Fruit fly (Drosophila melanogaster) whole organism, embryonic: ENCODE data around the gene CG5157.

Source experiments
- CG10565 ChIP-seq: fragments of 200-800 bp; sonication (Bioruptor generic); optimal IDR thresholded peaks from 3 replicates; lab custom pipeline; 2016; ENCODE audit warnings: missing biosample characterization, mild to moderate bottlenecking, missing genetic modification characterization
- CG12219 ChIP-seq: fragments of 200-800 bp; sonication (Bioruptor generic); optimal IDR thresholded peaks from 3 replicates; lab custom pipeline; 2018; ENCODE audit warnings: missing biosample characterization, mild to moderate bottlenecking, missing genetic modification characterization
- CG13123 ChIP-seq: fragments of 200-800 bp; sonication (Bioruptor generic); optimal IDR thresholded peaks from 2 replicates; lab custom pipeline; 2016; ENCODE audit warnings: missing biosample characterization, missing genetic modification characterization
- CG15601 ChIP-seq: fragments of 200-800 bp; sonication (Bioruptor generic); optimal IDR thresholded peaks from 3 replicates; lab custom pipeline; 2019; ENCODE audit warnings: missing biosample characterization, mild to moderate bottlenecking, missing genetic modification characterization, moderate library complexity
- CG1647 ChIP-seq: fragments of 200-800 bp; sonication (Bioruptor generic); optimal IDR thresholded peaks from 3 replicates; lab custom pipeline; 2016; ENCODE audit warnings: missing biosample characterization, missing genetic modification characterization
- CG16779 ChIP-seq: fragments of 200-800 bp; sonication (Bioruptor generic); IDR thresholded peaks from 2 replicates; pipeline ENCODE4 v1.3.6; 2022; ENCODE audit warnings: missing biosample characterization, missing genetic modification characterization
- CG17361 ChIP-seq: fragments of 200-800 bp; sonication (Bioruptor generic); IDR thresholded peaks from 3 replicates; pipeline ENCODE4 v1.3.6; 2022; ENCODE audit warnings: missing biosample characterization, missing genetic modification characterization
- CG18476 ChIP-seq: fragments of 200-800 bp; sonication (Bioruptor generic); optimal IDR thresholded peaks from 2 replicates; lab custom pipeline; 2016; ENCODE audit warnings: missing biosample characterization, mild to moderate bottlenecking, missing genetic modification characterization
- CG18619 ChIP-seq: fragments of 200-800 bp; sonication (Bioruptor generic); optimal IDR thresholded peaks from 3 replicates; lab custom pipeline; 2017; ENCODE audit warnings: missing biosample characterization, mild to moderate bottlenecking, missing genetic modification characterization
- CG2678 ChIP-seq: fragments of 200-800 bp; sonication (Bioruptor generic); optimal IDR thresholded peaks from 3 replicates; lab custom pipeline; 2019; ENCODE audit warnings: missing biosample characterization, mild to moderate bottlenecking, missing genetic modification characterization, moderate library complexity
- CG2712 ChIP-seq: fragments of 200-800 bp; optimal IDR thresholded peaks from 3 replicates; lab custom pipeline; 2019; ENCODE audit warnings: missing biosample characterization, mild to moderate bottlenecking, missing genetic modification characterization, moderate library complexity
- CG30431 ChIP-seq: fragments of 200-800 bp; sonication (Bioruptor generic); optimal IDR thresholded peaks from 2 replicates; lab custom pipeline; 2017; ENCODE audit warnings: missing biosample characterization, missing genetic modification characterization
- CG31224 ChIP-seq: fragments of 200-800 bp; sonication (Bioruptor generic); IDR thresholded peaks from 2 replicates; pipeline ENCODE4 v1.3.6; 2022; ENCODE audit warnings: missing biosample characterization, missing genetic modification characterization
- CG3163 ChIP-seq: fragments of 200-800 bp; sonication (Bioruptor generic); optimal IDR thresholded peaks from 3 replicates; lab custom pipeline; 2016; ENCODE audit warnings: missing biosample characterization, missing genetic modification characterization
- CG34224 ChIP-seq: fragments of 200-800 bp; sonication (Bioruptor generic); IDR thresholded peaks from 3 replicates; pipeline ENCODE4 v1.3.6; 2022; ENCODE audit warnings: missing biosample characterization, missing genetic modification characterization; ENCODE audit not compliant: partially characterized antibody
- CG3847 ChIP-seq: fragments of 200-800 bp; sonication (Bioruptor generic); IDR thresholded peaks from 2 replicates; pipeline ENCODE4 v1.3.6; 2022; ENCODE audit warnings: missing biosample characterization, missing genetic modification characterization
- CG5953 ChIP-seq: fragments of 200-800 bp; sonication (Bioruptor generic); IDR thresholded peaks from 2 replicates; pipeline ENCODE4 v1.3.6; 2022; ENCODE audit warnings: missing biosample characterization, missing genetic modification characterization
- CG7372 ChIP-seq: fragments of 200-800 bp; sonication (Bioruptor generic); IDR thresholded peaks from 2 replicates; pipeline ENCODE4 v1.3.6; 2022; ENCODE audit warnings: missing biosample characterization, missing genetic modification characterization
- CG8359 ChIP-seq: fragments of 200-800 bp; sonication (Bioruptor generic); optimal IDR thresholded peaks from 2 replicates; lab custom pipeline; 2017; ENCODE audit warnings: missing biosample characterization, mild to moderate bottlenecking, missing genetic modification characterization, borderline replicate concordance
- CG8478 ChIP-seq: fragments of >200 bp; optimal IDR thresholded peaks from 2 replicates; lab custom pipeline; 2018
- Chrac-16 ChIP-seq: fragments of 200-800 bp; sonication (Bioruptor generic); optimal IDR thresholded peaks from 3 replicates; lab custom pipeline; 2016; ENCODE audit warnings: missing biosample characterization, missing genetic modification characterization
- Dek ChIP-seq: fragments of 200-800 bp; sonication (Bioruptor generic); optimal IDR thresholded peaks from 3 replicates; lab custom pipeline; 2019; ENCODE audit warnings: missing biosample characterization, mild to moderate bottlenecking, missing genetic modification characterization, moderate library complexity
- E2f1 ChIP-seq: fragments of 200-800 bp; sonication (Bioruptor generic); IDR thresholded peaks from 2 replicates; pipeline ENCODE4 v1.3.6; 2022; ENCODE audit warnings: missing biosample characterization, missing genetic modification characterization
- Elba2 ChIP-seq: fragments of 200-800 bp; sonication (Bioruptor generic); optimal IDR thresholded peaks from 3 replicates; lab custom pipeline; 2016; ENCODE audit warnings: missing biosample characterization, missing genetic modification characterization
- Gsc ChIP-seq: fragments of 200-800 bp; sonication (Bioruptor generic); IDR thresholded peaks from 2 replicates; pipeline ENCODE4 v1.3.6; 2022; ENCODE audit warnings: missing biosample characterization, missing genetic modification characterization
- Hr78 ChIP-seq, 2 experiments: fragments of 200-800 bp in 1 of 2; fragments of >200 bp in 1 of 2; sonication (Bioruptor generic) in 1 of 2; optimal IDR thresholded peaks; 2 replicates each; lab custom pipeline; 2017 to 2019; ENCODE audit warnings: missing biosample characterization in 2 of 2, missing genetic modification characterization in 2 of 2, mild to moderate bottlenecking in 1 of 2, moderate library complexity in 1 of 2
- NC2α ChIP-seq: fragments of 200-800 bp; sonication (Bioruptor generic); optimal IDR thresholded peaks from 2 replicates; lab custom pipeline; 2016; ENCODE audit warnings: missing biosample characterization, missing genetic modification characterization
- Nf-YA ChIP-seq: fragments of 200-800 bp; sonication (Bioruptor generic); IDR thresholded peaks from 2 replicates; pipeline ENCODE4 v1.3.6; 2022; ENCODE audit warnings: missing biosample characterization, missing genetic modification characterization
- Pdp1 ChIP-seq, 2 experiments: fragments of 200-800 bp; sonication (Bioruptor generic); optimal IDR thresholded peaks; 3 replicates each; lab custom pipeline; 2016; ENCODE audit warnings: missing biosample characterization in 2 of 2, missing genetic modification characterization in 2 of 2, mild to moderate bottlenecking in 1 of 2, moderate library complexity in 1 of 2
- ac ChIP-seq: fragments of 200-800 bp; sonication (Bioruptor generic); optimal IDR thresholded peaks from 3 replicates; lab custom pipeline; 2017; ENCODE audit warnings: missing biosample characterization, mild to moderate bottlenecking, missing genetic modification characterization
- ase ChIP-seq: fragments of 200-800 bp; sonication (Bioruptor generic); IDR thresholded peaks from 3 replicates; pipeline ENCODE4 v1.3.6; 2022; ENCODE audit warnings: missing biosample characterization, missing genetic modification characterization
- bbx ChIP-seq: fragments of 200-800 bp; sonication (Bioruptor generic); IDR thresholded peaks from 2 replicates; pipeline ENCODE4 v1.3.6; 2022; ENCODE audit warnings: missing biosample characterization, missing genetic modification characterization; ENCODE audit not compliant: partially characterized antibody
- chif ChIP-seq, 2 experiments: fragments of 200-800 bp; sonication (Bioruptor generic); optimal IDR thresholded peaks; 3 replicates each; lab custom pipeline; 2016; ENCODE audit warnings: missing biosample characterization in 2 of 2, missing genetic modification characterization in 2 of 2
- fd96Cb ChIP-seq: fragments of 200-800 bp; sonication (Bioruptor generic); optimal IDR thresholded peaks from 2 replicates; lab custom pipeline; 2018; ENCODE audit warnings: missing biosample characterization, mild to moderate bottlenecking, missing genetic modification characterization, moderate library complexity
- fu2 ChIP-seq: fragments of 200-800 bp; sonication (Bioruptor generic); optimal IDR thresholded peaks from 2 replicates; lab custom pipeline; 2016; ENCODE audit warnings: missing biosample characterization, missing genetic modification characterization
- kah ChIP-seq: fragments of 200-800 bp; sonication (Bioruptor generic); optimal IDR thresholded peaks from 2 replicates; lab custom pipeline; 2018; ENCODE audit warnings: missing biosample characterization, mild to moderate bottlenecking, missing genetic modification characterization
- klu ChIP-seq: fragments of 200-800 bp; sonication (Bioruptor generic); IDR thresholded peaks from 2 replicates; pipeline ENCODE4 v1.3.6; 2022; ENCODE audit warnings: missing biosample characterization, missing genetic modification characterization
- knrl ChIP-seq: fragments of 200-800 bp; sonication (Bioruptor generic); IDR thresholded peaks from 3 replicates; pipeline ENCODE4 v1.3.6; 2022; ENCODE audit warnings: missing biosample characterization, missing genetic modification characterization; ENCODE audit not compliant: partially characterized antibody
- nerfin-1 ChIP-seq: fragments of 200-800 bp; sonication (Bioruptor generic); optimal IDR thresholded peaks from 3 replicates; lab custom pipeline; 2019; ENCODE audit warnings: missing biosample characterization, mild to moderate bottlenecking, missing genetic modification characterization, moderate library complexity
- pb ChIP-seq: fragments of 200-800 bp; sonication (Bioruptor generic); optimal IDR thresholded peaks from 3 replicates; lab custom pipeline; 2016; ENCODE audit warnings: missing biosample characterization, missing genetic modification characterization
- peb ChIP-seq: fragments of 200-800 bp; sonication (Bioruptor generic); IDR thresholded peaks from 2 replicates; pipeline ENCODE4 v1.3.6; 2022; ENCODE audit warnings: missing biosample characterization, missing genetic modification characterization
- prd ChIP-seq, 3 experiments: fragments of >200 bp in 2 of 3; fragments of 200-800 bp in 1 of 3; sonication (Bioruptor generic) in 1 of 3; optimal IDR thresholded peaks in 2 of 3; IDR thresholded peaks in 1 of 3; 2 replicates in 2 of 3; 3 replicates in 1 of 3; pipeline versions ENCODE4 v1.3.6 to Lab custom; 2017 to 2022; ENCODE audit warnings: missing biosample characterization in 1 of 3, missing genetic modification characterization in 1 of 3
- psq ChIP-seq: fragments of 200-800 bp; sonication (Bioruptor generic); optimal IDR thresholded peaks from 2 replicates; lab custom pipeline; 2017; ENCODE audit warnings: missing biosample characterization, missing genetic modification characterization
- rib ChIP-seq: fragments of 200-800 bp; sonication (Bioruptor generic); IDR thresholded peaks from 2 replicates; pipeline ENCODE4 v1.3.6; 2022; ENCODE audit warnings: missing biosample characterization, missing genetic modification characterization
- sqz ChIP-seq: fragments of 200-800 bp; sonication (Bioruptor generic); optimal IDR thresholded peaks from 3 replicates; lab custom pipeline; 2018; ENCODE audit warnings: missing biosample characterization, mild to moderate bottlenecking, missing genetic modification characterization
- tio ChIP-seq: fragments of 200-800 bp; sonication (Bioruptor generic); optimal IDR thresholded peaks from 2 replicates; lab custom pipeline; 2017; ENCODE audit warnings: missing biosample characterization, missing genetic modification characterization, inconsistent platforms
- unc-4 ChIP-seq: fragments of 200-800 bp; sonication (Bioruptor generic); IDR thresholded peaks from 2 replicates; pipeline ENCODE4 v1.3.6; 2022; ENCODE audit warnings: missing biosample characterization, missing genetic modification characterization; ENCODE audit not compliant: partially characterized antibody
- vvl ChIP-seq: fragments of 200-800 bp; sonication (Bioruptor generic); IDR thresholded peaks from 2 replicates; pipeline ENCODE4 v1.3.6; 2022; ENCODE audit warnings: missing biosample characterization, missing genetic modification characterization
- wor ChIP-seq: fragments of 200-800 bp; sonication (Bioruptor generic); IDR thresholded peaks from 2 replicates; pipeline ENCODE4 v1.3.6; 2022; ENCODE audit warnings: missing biosample characterization, missing genetic modification characterization
- zen ChIP-seq: fragments of 200-800 bp; sonication (Bioruptor generic); optimal IDR thresholded peaks from 3 replicates; lab custom pipeline; 2018; ENCODE audit warnings: missing biosample characterization, mild to moderate bottlenecking, missing genetic modification characterization, moderate library complexity
- zfh2 ChIP-seq: fragments of 200-800 bp; sonication (Bioruptor generic); optimal IDR thresholded peaks from 2 replicates; lab custom pipeline; 2016; ENCODE audit warnings: missing biosample characterization, missing genetic modification characterization

CG5157 gene

dm6 chr3L:16090330-16090803, 47.3 kb downstream of the CG5157 start, which contains the start of the genes CG5235 and ClC-c (continued):
- TF ChIP-seq NC2α = no peak
- no peak for TF ChIP-seq CG10565
- TF ChIP-seq pb = no peak
- no peak for TF ChIP-seq CG16779
- TF ChIP-seq CG30431 (GFP tag; lab: Kevin White, UChicago) = no peak
- TF ChIP-seq vvl (GFP tag; lab: Robert Waterston, UW) = peak; percentile 38; the same call in 1 of the 2 replicates
- TF ChIP-seq kah (GFP tag; lab: Kevin White, UChicago) = no peak
- no peak for TF ChIP-seq fu2 (GFP tag; lab: Kevin White, UChicago)
- TF ChIP-seq CG7372 (GFP tag; lab: Robert Waterston, UW) = no peak
- no peak for TF ChIP-seq CG2678 (tag; lab: Kevin White, UChicago)
- TF ChIP-seq psq (GFP tag; lab: Kevin White, UChicago) = no peak
- TF ChIP-seq bbx (GFP tag; lab: Robert Waterston, UW) = peak; percentile 91
- no peak for TF ChIP-seq CG8359 (GFP tag; lab: Kevin White, UChicago)
- TF ChIP-seq CG31224 (GFP tag; lab: Robert Waterston, UW) = no peak
- peak; percentile 90 for TF ChIP-seq CG34224 (GFP tag; lab: Robert Waterston, UW)
- no peak for TF ChIP-seq chif (GFP tag; optimal IDR thresholded peaks at IDR 0.05; lab: Kevin White, UChicago)
- TF ChIP-seq Gsc = no peak
- no peak for TF ChIP-seq Elba2
- TF ChIP-seq klu (GFP tag; lab: Robert Waterston, UW) = no peak
- TF ChIP-seq CG5953 (GFP tag; lab: Robert Waterston, UW) = no peak
- TF ChIP-seq peb = no peak
- no peak for TF ChIP-seq ase (GFP tag; lab: Robert Waterston, UW)
- no peak for TF ChIP-seq Nf-YA (GFP tag; lab: Robert Waterston, UW)
- TF ChIP-seq CG13123 (GFP tag; lab: Kevin White, UChicago) = no peak
- no peak for TF ChIP-seq Chrac-16 (GFP tag; lab: Kevin White, UChicago)
- TF ChIP-seq CG8478 (lab: Kevin White, UChicago) = no peak
- TF ChIP-seq unc-4 (GFP tag; lab: Robert Waterston, UW) = peak; percentile 84
- TF ChIP-seq tio (GFP tag; lab: Kevin White, UChicago) = no peak
- no peak for TF ChIP-seq CG12219
- no peak for TF ChIP-seq sqz (GFP tag; lab: Kevin White, UChicago)
- TF ChIP-seq CG1647 = no peak
- TF ChIP-seq CG18476 (GFP tag; lab: Kevin White, UChicago) = no peak
- TF ChIP-seq CG2712 (tag; lab: Kevin White, UChicago) = no peak
- no peak for TF ChIP-seq zfh2 (GFP tag; lab: Kevin White, UChicago)
- peak; percentile 94 for TF ChIP-seq rib (GFP tag; lab: Robert Waterston, UW)
- no peak for TF ChIP-seq prd (optimal IDR thresholded peaks at IDR 0.05; lab: Kevin White, UChicago)
- TF ChIP-seq prd (GFP tag; IDR thresholded peaks at IDR 0.05; lab: Robert Waterston, UW) = no peak
- TF ChIP-seq ac = no peak
- TF ChIP-seq CG17361 (GFP tag; lab: Robert Waterston, UW) = no peak
- TF ChIP-seq E2f1 (GFP tag; lab: Robert Waterston, UW) = no peak
- no peak for TF ChIP-seq Hr78 (GFP tag; optimal IDR thresholded peaks at IDR 0.05; lab: Kevin White, UChicago)
- no peak for TF ChIP-seq nerfin-1
- peak; percentile 69 for TF ChIP-seq knrl
- peak; percentile 28 for TF ChIP-seq zen
- TF ChIP-seq CG3163 = no peak
- no peak for TF ChIP-seq CG15601
- no peak for TF ChIP-seq Dek (tag; lab: Kevin White, UChicago)
- TF ChIP-seq fd96Cb = no peak
- no peak for TF ChIP-seq wor (GFP tag; lab: Robert Waterston, UW)
- TF ChIP-seq Pdp1 (GFP tag; optimal IDR thresholded peaks at IDR 0.05; lab: Kevin White, UChicago) = peak in 1 of 2 experiments; percentile 22
- 0 out of 2 replicates have a peak, but pooled peaks have one; percentile 12 for TF ChIP-seq CG3847 (GFP tag; lab: Robert Waterston, UW)
- TF ChIP-seq CG18619 (GFP tag; lab: Kevin White, UChicago) = no peak
